Worm (Caenorhabditis elegans) whole organism, L2 larva: ENCODE data around the gene ttll-4.

Experiments used
- C34F6.9 ChIP-seq: fragments of 150-350 bp; optimal IDR thresholded peaks from 2 replicates; lab custom pipeline; 2014; ENCODE audit warnings: missing biosample characterization, missing genetic modification characterization
- F13H6.1 ChIP-seq: sonication (generic microtip); optimal IDR thresholded peaks from 2 replicates; lab custom pipeline; 2016; ENCODE audit warnings: missing genetic modification characterization, missing compliant biosample characterization
- R02D3.7 ChIP-seq: fragments of 150-350 bp; optimal IDR thresholded peaks from 2 replicates; lab custom pipeline; 2014; ENCODE audit warnings: missing biosample characterization, missing genetic modification characterization
- Y55F3AM.14 ChIP-seq: fragments of 200-800 bp; sonication (Bioruptor generic); optimal IDR thresholded peaks from 2 replicates; lab custom pipeline; 2018; ENCODE audit warnings: mild to moderate bottlenecking, missing genetic modification characterization, missing compliant biosample characterization
- ZK546.5 ChIP-seq: sonication (generic microtip); optimal IDR thresholded peaks from 2 replicates; lab custom pipeline; 2017; ENCODE audit warnings: missing biosample characterization, missing genetic modification characterization
- alr-1 ChIP-seq: fragments of 150-350 bp; optimal IDR thresholded peaks from 2 replicates; lab custom pipeline; 2014; ENCODE audit warnings: missing biosample characterization, missing genetic modification characterization
- aly-2 ChIP-seq: fragments of 150-350 bp; optimal IDR thresholded peaks from 2 replicates; lab custom pipeline; 2014; ENCODE audit warnings: missing biosample characterization, missing genetic modification characterization
- ama-1 ChIP-seq: fragments of 150-350 bp; optimal IDR thresholded peaks from 2 replicates; lab custom pipeline; 2018; ENCODE audit warnings: inconsistent platforms
- blmp-1 ChIP-seq: sonication (generic microtip); optimal IDR thresholded peaks from 2 replicates; lab custom pipeline; 2017; ENCODE audit warnings: missing genetic modification characterization, mild to moderate bottlenecking, missing compliant biosample characterization, antibody characterized with exemption, moderate library complexity; ENCODE audit not compliant: insufficient read depth
- ceh-16 ChIP-seq: fragments of 150-350 bp; optimal IDR thresholded peaks from 2 replicates; lab custom pipeline; 2014; ENCODE audit warnings: missing biosample characterization, missing genetic modification characterization
- ceh-82 ChIP-seq: fragments of 150-350 bp; optimal IDR thresholded peaks from 2 replicates; lab custom pipeline; 2014; ENCODE audit warnings: missing biosample characterization, missing genetic modification characterization
- crh-2 ChIP-seq: sonication (generic microtip); optimal IDR thresholded peaks from 2 replicates; lab custom pipeline; 2017; ENCODE audit warnings: missing biosample characterization, missing genetic modification characterization
- dmd-4 ChIP-seq: sonication (generic microtip); optimal IDR thresholded peaks from 2 replicates; lab custom pipeline; 2017; ENCODE audit warnings: missing biosample characterization, missing genetic modification characterization
- egl-27 ChIP-seq: sonication (generic microtip); optimal IDR thresholded peaks from 3 replicates; lab custom pipeline; 2017; ENCODE audit warnings: missing biosample characterization, missing genetic modification reagents, missing genetic modification characterization
- elt-1 ChIP-seq: fragments of 150-350 bp; optimal IDR thresholded peaks from 2 replicates; lab custom pipeline; 2014; ENCODE audit warnings: missing biosample characterization, missing genetic modification characterization
- elt-3 ChIP-seq: sonication (generic microtip); optimal IDR thresholded peaks from 2 replicates; lab custom pipeline; 2017; ENCODE audit warnings: missing biosample characterization, missing genetic modification characterization
- fos-1 ChIP-seq: fragments of 150-350 bp; optimal IDR thresholded peaks from 2 replicates; lab custom pipeline; 2014; ENCODE audit warnings: missing biosample characterization, missing genetic modification characterization
- gmeb-1 ChIP-seq: fragments of 150-350 bp; optimal IDR thresholded peaks from 2 replicates; lab custom pipeline; 2014; ENCODE audit warnings: missing biosample characterization, missing genetic modification characterization
- lin-11 ChIP-seq: fragments of 150-350 bp; sonication (generic microtip); optimal IDR thresholded peaks from 2 replicates; lab custom pipeline; 2014; ENCODE audit warnings: missing biosample characterization, missing genetic modification characterization, inconsistent platforms, mixed read lengths
- lin-13 ChIP-seq: fragments of 150-350 bp; optimal IDR thresholded peaks from 2 replicates; lab custom pipeline; 2014; ENCODE audit warnings: missing biosample characterization, missing genetic modification reagents, missing genetic modification characterization
- lin-39 ChIP-seq: fragments of 150-350 bp; optimal IDR thresholded peaks from 2 replicates; lab custom pipeline; 2014; ENCODE audit warnings: missing biosample characterization, missing genetic modification reagents, missing genetic modification characterization
- lsy-2 ChIP-seq, 2 experiments: fragments of 150-350 bp in 1 of 2; sonication (generic microtip) in 1 of 2; optimal IDR thresholded peaks; 2 replicates each; lab custom pipeline; 2014 to 2017; ENCODE audit warnings: missing biosample characterization in 2 of 2, missing genetic modification characterization in 2 of 2
- mab-5 ChIP-seq: fragments of 150-350 bp; optimal IDR thresholded peaks from 2 replicates; lab custom pipeline; 2014; ENCODE audit warnings: missing biosample characterization, missing genetic modification characterization
- mbf-1 ChIP-seq: sonication (generic microtip); optimal IDR thresholded peaks from 2 replicates; lab custom pipeline; 2017; ENCODE audit warnings: missing biosample characterization, missing genetic modification characterization
- mdl-1 ChIP-seq, 2 experiments: fragments of 150-350 bp in 1 of 2; sonication (generic microtip) in 1 of 2; optimal IDR thresholded peaks; 2 replicates each; lab custom pipeline; 2017; ENCODE audit warnings: missing biosample characterization in 2 of 2, missing genetic modification characterization in 2 of 2
- nhr-10 ChIP-seq: sonication (generic microtip); optimal IDR thresholded peaks from 2 replicates; lab custom pipeline; 2017; ENCODE audit warnings: missing biosample characterization, missing genetic modification characterization
- nhr-11 ChIP-seq: fragments of 150-350 bp; optimal IDR thresholded peaks from 2 replicates; lab custom pipeline; 2014; ENCODE audit warnings: missing biosample characterization, missing genetic modification characterization
- nhr-12 ChIP-seq: fragments of 150-350 bp; optimal IDR thresholded peaks from 2 replicates; lab custom pipeline; 2014; ENCODE audit warnings: missing biosample characterization, missing genetic modification characterization
- nhr-129 ChIP-seq: fragments of 150-350 bp; optimal IDR thresholded peaks from 2 replicates; lab custom pipeline; 2014; ENCODE audit warnings: missing biosample characterization, missing genetic modification characterization
- nhr-21 ChIP-seq: fragments of 150-350 bp; optimal IDR thresholded peaks from 2 replicates; lab custom pipeline; 2014; ENCODE audit warnings: missing biosample characterization, missing genetic modification characterization
- nhr-23 ChIP-seq: fragments of 150-350 bp; optimal IDR thresholded peaks from 2 replicates; lab custom pipeline; 2014; ENCODE audit warnings: missing biosample characterization, missing genetic modification reagents, missing genetic modification characterization
- nhr-237 ChIP-seq: fragments of 150-350 bp; optimal IDR thresholded peaks from 2 replicates; lab custom pipeline; 2014; ENCODE audit warnings: missing biosample characterization, missing genetic modification characterization
- nhr-25 ChIP-seq: fragments of 150-350 bp; sonication (generic microtip); optimal IDR thresholded peaks from 3 replicates; lab custom pipeline; 2014; ENCODE audit warnings: missing biosample characterization, missing genetic modification characterization
- nhr-6 ChIP-seq: fragments of 150-350 bp; optimal IDR thresholded peaks from 2 replicates; lab custom pipeline; 2014; ENCODE audit warnings: missing biosample characterization, missing genetic modification characterization
- nhr-77 ChIP-seq: fragments of 150-350 bp; optimal IDR thresholded peaks from 2 replicates; lab custom pipeline; 2014; ENCODE audit warnings: missing biosample characterization, missing genetic modification characterization
- peb-1 ChIP-seq: fragments of 150-350 bp; optimal IDR thresholded peaks from 2 replicates; lab custom pipeline; 2014; ENCODE audit warnings: missing biosample characterization, missing genetic modification characterization
- sem-4 ChIP-seq: fragments of 150-350 bp; optimal IDR thresholded peaks from 2 replicates; lab custom pipeline; 2014; ENCODE audit warnings: missing biosample characterization, missing genetic modification reagents, missing genetic modification characterization
- skn-1 ChIP-seq: sonication (generic microtip); optimal IDR thresholded peaks from 2 replicates; lab custom pipeline; 2017; ENCODE audit warnings: missing biosample characterization, missing genetic modification characterization
- sma-3 ChIP-seq: sonication (generic microtip); optimal IDR thresholded peaks from 2 replicates; lab custom pipeline; 2016; ENCODE audit warnings: missing genetic modification reagents, missing genetic modification characterization, missing compliant biosample characterization
- sma-9 ChIP-seq, 2 experiments: fragments of 150-350 bp in 1 of 2; sonication (generic microtip) in 1 of 2; optimal IDR thresholded peaks; 2 replicates each; lab custom pipeline; 2014 to 2016; ENCODE audit warnings: missing genetic modification characterization in 2 of 2, mild to moderate bottlenecking in 1 of 2, missing biosample characterization in 1 of 2, missing compliant biosample characterization in 1 of 2, missing genetic modification reagents in 1 of 2, moderate library complexity in 1 of 2
- snpc-4 ChIP-seq: fragments of 150-350 bp; optimal IDR thresholded peaks from 2 replicates; lab custom pipeline; 2014; ENCODE audit warnings: missing biosample characterization, missing genetic modification characterization
- unc-39 ChIP-seq: fragments of 150-350 bp; optimal IDR thresholded peaks from 2 replicates; lab custom pipeline; 2014; ENCODE audit warnings: missing biosample characterization, missing genetic modification characterization
- unc-55 ChIP-seq: fragments of 150-350 bp; sonication (generic microtip); optimal IDR thresholded peaks from 3 replicates; lab custom pipeline; 2014; ENCODE audit warnings: missing biosample characterization, missing genetic modification reagents, missing genetic modification characterization
- unc-62 ChIP-seq: fragments of 150-350 bp; optimal IDR thresholded peaks from 2 replicates; lab custom pipeline; 2014; ENCODE audit warnings: missing biosample characterization, missing genetic modification reagents, missing genetic modification characterization
- zag-1 ChIP-seq: fragments of 150-350 bp; optimal IDR thresholded peaks from 2 replicates; lab custom pipeline; 2014; ENCODE audit warnings: missing biosample characterization, missing genetic modification characterization
- ztf-1 ChIP-seq: fragments of 200-800 bp; sonication (Bioruptor generic); conservative IDR thresholded peaks from 2 replicates; pipeline ENCODE4 v1.3.6; 2022; ENCODE audit warnings: missing genetic modification characterization, missing compliant biosample characterization
- ztf-11 ChIP-seq: sonication (generic microtip); optimal IDR thresholded peaks from 2 replicates; lab custom pipeline; 2017; ENCODE audit warnings: missing biosample characterization, missing genetic modification characterization
- ztf-4 ChIP-seq: fragments of 150-350 bp; optimal IDR thresholded peaks from 2 replicates; lab custom pipeline; 2014; ENCODE audit warnings: missing biosample characterization, missing genetic modification characterization

ttll-4 gene

ce11 chrIII:10095377-10095776 lies 28.6 kb upstream of the ttll-4 start:
- TF ChIP-seq sma-9 (GFP tag; optimal IDR thresholded peaks at IDR 0.05; lab: Kevin White, UChicago): no peak
- TF ChIP-seq sma-9 (tag; optimal IDR thresholded peaks at IDR 0.05; lab: Kevin White, UChicago): no peak
- peak in 1 of 2 experiments; percentile 66 for TF ChIP-seq lsy-2 (tag; optimal IDR thresholded peaks at IDR 0.05; lab: Kevin White, UChicago)

DNA sequence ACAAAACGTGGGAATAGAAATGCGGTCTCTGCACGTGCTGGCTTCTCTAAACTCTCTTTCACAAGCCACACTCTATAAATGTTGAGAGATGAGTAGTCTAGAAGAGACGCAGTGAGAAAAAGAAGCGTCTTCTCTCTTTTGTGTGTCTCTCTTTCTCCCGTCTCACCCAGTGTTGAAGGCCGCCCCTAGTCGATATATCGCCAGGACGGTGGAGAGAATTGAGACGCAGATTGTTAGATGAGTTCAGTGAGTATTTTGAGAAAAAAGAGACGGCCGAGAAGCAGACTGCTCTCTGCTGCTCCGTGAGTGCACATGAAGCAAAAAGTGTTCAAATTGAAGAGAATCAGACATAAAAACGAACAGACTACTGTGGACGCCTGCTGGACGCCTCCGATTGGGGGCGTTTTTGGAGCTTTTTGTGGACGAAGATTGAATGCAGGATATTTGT lies 27.4 kb upstream of the ttll-4 start:
- TF ChIP-seq nhr-12 (no peak), nhr-10 (tag; lab: Kevin White, UChicago) (no peak), ztf-11 (tag; lab: Kevin White, UChicago) (no peak), aly-2 (tag; lab: Kevin White, UChicago) (no peak), nhr-25 (tag; lab: Kevin White, UChicago) (peak; percentile 77), ZK546.5 (tag; lab: Kevin White, UChicago) (peak; percentile 42), Y55F3AM.14 (GFP tag; lab: Kevin White, UChicago) (peak; percentile 22), F13H6.1 (tag; lab: Kevin White, UChicago) (peak; percentile 97), dmd-4 (no peak), ztf-1 (GFP tag; lab: Robert Waterston, UW) (no peak), unc-55 (GFP tag; lab: Kevin White, UChicago) (peak; percentile 92), alr-1 (tag; lab: Kevin White, UChicago) (no peak), mbf-1 (tag; lab: Kevin White, UChicago) (no peak), sem-4 (tag; lab: Kevin White, UChicago) (peak; percentile 85), R02D3.7 (tag; lab: Kevin White, UChicago) (peak; percentile 18), lin-11 (peak; percentile 84), egl-27 (tag; lab: Kevin White, UChicago) (peak; percentile 94), mdl-1 (tag; optimal IDR thresholded peaks at IDR 0.05; lab: Kevin White, UChicago) (peak; percentile 96 to 97), sma-9 (GFP tag; optimal IDR thresholded peaks at IDR 0.05; lab: Kevin White, UChicago) (peak; percentile 94), sma-9 (tag; optimal IDR thresholded peaks at IDR 0.05; lab: Kevin White, UChicago) (no peak), elt-1 (tag; lab: Kevin White, UChicago) (no peak), lin-13 (GFP tag; lab: Kevin White, UChicago) (peak; percentile 83), ceh-16 (tag; lab: Kevin White, UChicago) (no peak), nhr-23 (no peak), unc-62 (GFP tag; lab: Kevin White, UChicago) (peak; percentile 80), ama-1 (lab: Kevin White, UChicago) (no peak), lin-39 (tag; lab: Kevin White, UChicago) (no peak), nhr-129 (peak; percentile 91), nhr-77 (tag; lab: Kevin White, UChicago) (peak; percentile 59), skn-1 (tag; lab: Kevin White, UChicago) (no peak), C34F6.9 (peak; percentile 97), mab-5 (tag; lab: Kevin White, UChicago) (peak; percentile 85), crh-2 (tag; lab: Kevin White, UChicago) (peak; percentile 90), blmp-1 (tag; lab: Kevin White, UChicago) (peak; percentile 20), nhr-6 (peak; percentile 89), snpc-4 (tag; lab: Kevin White, UChicago) (peak; percentile 54), nhr-237 (tag; lab: Kevin White, UChicago) (peak; percentile 60), elt-3 (tag; lab: Kevin White, UChicago) (no peak), nhr-11 (tag; lab: Kevin White, UChicago) (no peak), zag-1 (peak; percentile 86), gmeb-1 (tag; lab: Kevin White, UChicago) (peak; percentile 77), ztf-4 (peak; percentile 86), sma-3 (GFP tag; lab: Kevin White, UChicago) (peak; percentile 77), lsy-2 (tag; optimal IDR thresholded peaks at IDR 0.05; lab: Kevin White, UChicago) (peak; percentile 81 to 94), nhr-21 (tag; lab: Kevin White, UChicago) (peak; percentile 85), ceh-82 (tag; lab: Kevin White, UChicago) (peak; percentile 45), fos-1 (peak; percentile 80), peb-1 (tag; lab: Kevin White, UChicago) (no peak), unc-39 (tag; lab: Kevin White, UChicago) (no peak)
